Worm (Caenorhabditis elegans) whole organism, late embryonic: ENCODE results near the gene F13A7.12.

Experiments used
- ceh-2 ChIP-seq: sonication (generic microtip); optimal IDR thresholded peaks from 2 replicates; lab custom pipeline; 2016; ENCODE audit warnings: missing genotype, missing genetic modification characterization, missing compliant biosample characterization
- ceh-22 ChIP-seq: sonication (generic microtip); optimal IDR thresholded peaks from 2 replicates; lab custom pipeline; 2017; ENCODE audit warnings: missing biosample characterization, missing genetic modification characterization
- ceh-24 ChIP-seq: sonication (generic microtip); optimal IDR thresholded peaks from 2 replicates; lab custom pipeline; 2016; ENCODE audit warnings: mild to moderate bottlenecking, missing genetic modification characterization, missing compliant biosample characterization
- che-1 ChIP-seq: sonication (generic microtip); optimal IDR thresholded peaks from 2 replicates; lab custom pipeline; 2016; ENCODE audit warnings: mild to moderate bottlenecking, missing genetic modification characterization, missing compliant biosample characterization
- dmd-4 ChIP-seq: sonication (generic microtip); optimal IDR thresholded peaks from 2 replicates; lab custom pipeline; 2016; ENCODE audit warnings: borderline replicate concordance, missing genetic modification characterization, missing compliant biosample characterization
- dve-1 ChIP-seq: sonication (generic microtip); optimal IDR thresholded peaks from 2 replicates; lab custom pipeline; 2017; ENCODE audit warnings: antibody characterized with exemption, mild to moderate bottlenecking, missing genetic modification characterization, missing compliant biosample characterization
- elt-2 ChIP-seq: sonication (generic microtip); optimal IDR thresholded peaks from 2 replicates; lab custom pipeline; 2016; ENCODE audit warnings: missing genetic modification reagents, missing genetic modification characterization, missing compliant biosample characterization
- nhr-11 ChIP-seq: fragments of 150-350 bp; optimal IDR thresholded peaks from 2 replicates; lab custom pipeline; 2014; ENCODE audit warnings: missing biosample characterization, missing genetic modification characterization
- pag-3 ChIP-seq: sonication (generic microtip); optimal IDR thresholded peaks from 2 replicates; lab custom pipeline; 2016; ENCODE audit warnings: missing compliant biosample characterization, missing genetic modification characterization, borderline replicate concordance
- pha-4 ChIP-seq: fragments of 150-350 bp; optimal IDR thresholded peaks from 2 replicates; lab custom pipeline; 2018; ENCODE audit warnings: missing biosample characterization, missing genetic modification reagents, missing genetic modification characterization
- pqm-1 ChIP-seq: sonication (generic microtip); optimal IDR thresholded peaks from 2 replicates; lab custom pipeline; 2016; ENCODE audit warnings: missing genetic modification characterization, missing compliant biosample characterization
- tbx-7 ChIP-seq: sonication (generic microtip); optimal IDR thresholded peaks from 2 replicates; lab custom pipeline; 2016; ENCODE audit warnings: missing genotype, missing genetic modification characterization, missing compliant biosample characterization
- unc-3 ChIP-seq, 2 experiments: fragments of 200-800 bp in 1 of 2; sonication (Bioruptor generic) in 1 of 2; sonication (generic microtip) in 1 of 2; conservative IDR thresholded peaks in 1 of 2; optimal IDR thresholded peaks in 1 of 2; 2 replicates each; pipeline versions ENCODE4 v1.3.6 to Lab custom; 2016 to 2022; ENCODE audit warnings: missing compliant biosample characterization in 2 of 2, missing genetic modification characterization in 2 of 2, missing genetic modification reagents in 1 of 2
- unc-42 ChIP-seq: sonication (generic microtip); optimal IDR thresholded peaks from 2 replicates; lab custom pipeline; 2016; ENCODE audit warnings: missing genotype, missing genetic modification characterization, missing compliant biosample characterization

ce11 chrV:16407663-16408062 lies 11.8 kb downstream of the F13A7.12 start, which contains the start of gene F26D2.3:
- TF ChIP-seq che-1 (tag; lab: Kevin White, UChicago), result no peak
- no peak for TF ChIP-seq dmd-4 (tag; lab: Kevin White, UChicago)
- TF ChIP-seq ceh-2, result no peak
- TF ChIP-seq ceh-24 (tag; lab: Kevin White, UChicago), result no peak
- TF ChIP-seq unc-3 (GFP tag; conservative IDR thresholded peaks at IDR 0.05; lab: Robert Waterston, UW), result no peak
- TF ChIP-seq unc-3 (tag; optimal IDR thresholded peaks at IDR 0.05; lab: Kevin White, UChicago), result no peak
- no peak for TF ChIP-seq nhr-11
- TF ChIP-seq dve-1 (tag; lab: Kevin White, UChicago), result no peak
- no peak for TF ChIP-seq pqm-1
- no peak for TF ChIP-seq elt-2 (tag; lab: Kevin White, UChicago)
- no peak for TF ChIP-seq tbx-7 (tag; lab: Kevin White, UChicago)
- TF ChIP-seq ceh-22, result no peak
- no peak for TF ChIP-seq unc-42 (tag; lab: Kevin White, UChicago)
- TF ChIP-seq pag-3 (tag; lab: Kevin White, UChicago), result no peak
- TF ChIP-seq pha-4, result no peak
